Worm (Caenorhabditis elegans): Measurements from ENCODE around the gene F41E7.2.

The F41E7.2 gene

ce11 chrX:10274470-10274869, 978 bp downstream of the F41E7.2 start:
- TF ChIP-seq him-1 (tag; optimal IDR thresholded peaks at IDR 0.05) (no peak), dao-5 (tag; optimal IDR thresholded peaks at IDR 0.05) (no peak)

- no peak for TF ChIP-seq dao-5 (tag; optimal IDR thresholded peaks at IDR 0.05)
- TF ChIP-seq him-1 (tag; optimal IDR thresholded peaks at IDR 0.05): no peak
- no peak for TF ChIP-seq W03F9.2 (tag; optimal IDR thresholded peaks at IDR 0.05)
Measured at ce11 chrX:10277118-10277517, 3.6 kb downstream of the F41E7.2 start.

DNA sequence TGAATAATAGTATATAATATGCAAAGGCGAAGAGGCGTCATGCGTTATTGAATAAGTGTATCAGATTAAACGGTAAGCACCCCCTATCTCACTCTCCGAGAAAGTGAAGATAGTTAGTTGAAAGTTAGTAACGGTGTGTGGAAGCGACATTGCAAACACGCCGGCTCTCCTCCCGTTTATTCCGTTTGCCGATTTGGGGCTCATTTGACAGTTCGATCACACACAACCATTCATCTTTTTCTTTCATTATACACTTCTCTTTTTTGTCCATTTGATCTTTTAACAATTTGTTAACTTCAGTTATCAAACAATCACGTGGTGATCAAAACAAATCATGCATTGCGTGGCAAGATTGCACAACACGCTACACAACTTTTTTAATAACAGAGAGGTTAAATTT, 5.8 kb downstream of the F41E7.2 start, which contains the start of gene slc-9B.1:
slc-9B.1 (plus strand) TSS at position 301 of the 400 bp plus-strand sequence.
- no peak for TF ChIP-seq dao-5 (tag; optimal IDR thresholded peaks at IDR 0.05)
- no peak for TF ChIP-seq him-1 (tag; optimal IDR thresholded peaks at IDR 0.05)
- no peak for TF ChIP-seq W03F9.2 (tag; optimal IDR thresholded peaks at IDR 0.05)

DNA sequence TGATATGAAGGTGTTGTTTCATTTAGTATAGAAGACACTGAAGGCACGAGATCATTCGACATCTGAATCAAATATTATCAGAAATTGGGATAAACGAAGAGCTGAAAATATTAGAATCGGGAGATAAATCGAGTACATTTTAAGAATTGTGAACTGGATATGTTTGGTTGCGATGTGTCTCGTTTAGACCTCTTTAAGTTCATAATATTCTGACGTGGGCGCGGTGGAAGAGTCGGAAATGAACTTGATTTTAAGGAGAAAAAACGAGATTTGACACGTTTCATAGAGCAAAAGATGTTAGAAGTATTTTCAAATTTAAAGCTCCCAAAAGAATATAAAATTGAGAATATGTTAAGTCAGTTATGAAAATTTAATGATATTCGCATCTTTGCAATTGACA, 12.1 kb downstream of the F41E7.2 start, which contains the start of gene npr-6:
npr-6 (minus strand) TSS at position 101 of the 400 bp plus-strand sequence.
- TF ChIP-seq dao-5 (tag; optimal IDR thresholded peaks at IDR 0.05) (no peak), him-1 (tag; optimal IDR thresholded peaks at IDR 0.05) (no peak), W03F9.2 (tag; optimal IDR thresholded peaks at IDR 0.05) (no peak)

ce11 chrX:10297410-10297809, 23.9 kb downstream of the F41E7.2 start:
- no peak for TF ChIP-seq dao-5 (tag; optimal IDR thresholded peaks at IDR 0.05)
- TF ChIP-seq him-1 (tag; optimal IDR thresholded peaks at IDR 0.05): no peak
- TF ChIP-seq W03F9.2 (tag; optimal IDR thresholded peaks at IDR 0.05): no peak

ce11 chrX:10301920-10302319, 28.4 kb downstream of the F41E7.2 start:
- no peak for TF ChIP-seq W03F9.2 (tag; optimal IDR thresholded peaks at IDR 0.05)
- TF ChIP-seq dao-5 (tag; optimal IDR thresholded peaks at IDR 0.05): no peak
- TF ChIP-seq him-1 (tag; optimal IDR thresholded peaks at IDR 0.05): no peak

DNA sequence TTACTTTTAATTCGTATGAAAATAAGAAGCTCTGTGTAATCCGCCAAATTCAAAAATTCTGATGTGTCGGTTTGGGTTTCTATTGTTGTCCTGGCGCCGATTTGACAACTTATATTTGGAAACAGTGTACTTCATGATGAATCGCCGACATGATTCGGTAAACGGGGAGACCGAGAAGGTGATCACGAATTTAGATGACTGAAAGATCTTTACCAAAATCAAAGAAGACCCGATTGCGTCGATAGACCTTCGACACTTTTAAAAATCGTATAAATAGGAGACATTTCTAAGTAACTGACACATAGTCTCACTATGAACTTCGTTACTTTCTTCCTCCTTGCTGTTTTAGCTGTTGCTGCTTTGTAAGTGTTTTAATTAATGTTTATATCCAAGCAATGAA, 28.9 kb downstream of the F41E7.2 start, which contains the start of gene fip-5:
fip-5 (plus strand) TSS at position 312 of the 400 bp plus-strand sequence.
- TF ChIP-seq dao-5 (tag; optimal IDR thresholded peaks at IDR 0.05) (no peak), W03F9.2 (tag; optimal IDR thresholded peaks at IDR 0.05) (no peak), him-1 (tag; optimal IDR thresholded peaks at IDR 0.05) (no peak)

- TF ChIP-seq dao-5 (tag; optimal IDR thresholded peaks at IDR 0.05) (no peak), him-1 (tag; optimal IDR thresholded peaks at IDR 0.05) (no peak), W03F9.2 (tag; optimal IDR thresholded peaks at IDR 0.05) (no peak)
Measured at ce11 chrX:10304178-10304577, 30.7 kb downstream of the F41E7.2 start, which contains the start of gene fipr-21. Gene fipr-21, plus strand, starts transcription at chrX:10304529.

ce11 chrX:10306289-10306688, 32.8 kb downstream of the F41E7.2 start, which contains the start of gene cnc-8:
Gene cnc-8, plus strand, starts transcription at chrX:10306595.
- TF ChIP-seq dao-5 (tag; optimal IDR thresholded peaks at IDR 0.05): no peak
- no peak for TF ChIP-seq him-1 (tag; optimal IDR thresholded peaks at IDR 0.05)
- no peak for TF ChIP-seq W03F9.2 (tag; optimal IDR thresholded peaks at IDR 0.05)

DNA sequence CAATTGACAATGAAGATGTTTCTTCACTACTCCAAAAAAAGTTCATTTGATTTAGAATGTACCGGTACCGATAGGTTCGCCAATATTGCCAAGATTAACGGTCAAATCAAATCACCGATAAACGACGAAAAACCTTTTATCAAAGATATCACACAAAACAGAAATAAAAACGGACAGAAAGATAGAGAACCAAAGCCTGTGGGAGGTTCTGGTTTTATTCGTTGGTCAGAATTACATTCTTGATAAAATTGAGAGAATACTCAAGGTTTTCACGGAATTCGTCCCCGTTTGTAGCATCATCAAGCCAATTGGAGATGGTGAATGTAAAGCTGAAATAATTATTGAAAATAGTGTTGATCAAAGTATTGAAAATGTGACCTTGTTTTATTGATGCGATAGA, 33.4 kb downstream of the F41E7.2 start:
- TF ChIP-seq dao-5 (tag; optimal IDR thresholded peaks at IDR 0.05): no peak
- TF ChIP-seq W03F9.2 (tag; optimal IDR thresholded peaks at IDR 0.05): no peak
- no peak for TF ChIP-seq him-1 (tag; optimal IDR thresholded peaks at IDR 0.05)

DNA sequence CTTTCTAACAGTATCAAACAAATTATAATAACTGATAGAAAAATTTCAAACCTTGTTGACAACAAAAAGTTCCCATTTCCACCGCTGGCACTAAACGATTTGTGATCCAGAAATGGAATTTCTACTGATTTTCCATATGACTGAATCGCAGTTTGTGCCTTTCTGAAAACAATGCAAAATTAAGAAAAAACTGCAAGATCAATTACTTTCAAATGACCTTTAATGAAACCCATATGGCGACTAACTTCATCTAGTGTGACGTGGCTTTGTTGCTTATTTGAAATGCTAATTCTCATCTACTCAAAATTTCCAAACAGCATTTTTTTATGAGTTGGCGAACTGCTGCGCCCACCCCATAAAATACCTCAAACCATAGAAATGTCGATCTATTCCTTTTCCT, 34.0 kb downstream of the F41E7.2 start, which contains the start of gene F41E7.7:
F41E7.7 (plus strand) TSS at position 301 of the 400 bp plus-strand sequence.
- TF ChIP-seq W03F9.2 (tag; optimal IDR thresholded peaks at IDR 0.05): no peak
- no peak for TF ChIP-seq him-1 (tag; optimal IDR thresholded peaks at IDR 0.05)
- no peak for TF ChIP-seq dao-5 (tag; optimal IDR thresholded peaks at IDR 0.05)

ce11 chrX:10310366-10310765, 36.9 kb downstream of the F41E7.2 start, which contains the start of gene F41E7.6:
Gene F41E7.6, minus strand, starts transcription at chrX:10310466.
- TF ChIP-seq him-1 (tag; optimal IDR thresholded peaks at IDR 0.05): no peak
- TF ChIP-seq W03F9.2 (tag; optimal IDR thresholded peaks at IDR 0.05): no peak
- no peak for TF ChIP-seq dao-5 (tag; optimal IDR thresholded peaks at IDR 0.05)

DNA sequence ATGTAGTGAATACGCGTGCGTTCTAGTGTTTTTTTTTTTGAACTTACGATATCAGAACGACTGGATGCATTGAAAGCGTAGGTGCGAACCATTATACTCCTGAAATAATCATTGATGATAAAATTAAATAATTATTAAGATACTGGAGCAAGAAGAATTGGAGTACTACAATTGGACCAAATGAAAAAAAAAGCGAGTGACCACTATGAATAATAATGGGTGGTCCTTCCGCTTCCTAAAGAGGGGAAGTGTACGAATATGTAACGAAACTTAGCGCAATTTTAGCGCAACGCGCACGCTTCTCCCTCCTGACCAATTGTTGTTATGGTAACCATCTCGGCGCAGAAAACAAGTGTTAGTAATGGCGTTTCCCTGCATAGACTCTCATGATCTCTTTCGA, 42.4 kb downstream of the F41E7.2 start, which contains the start of gene F41E7.9:
F41E7.9 (minus strand) TSS at position 101 of the 400 bp plus-strand sequence.
- TF ChIP-seq him-1 (tag; optimal IDR thresholded peaks at IDR 0.05) (no peak), W03F9.2 (tag; optimal IDR thresholded peaks at IDR 0.05) (no peak), dao-5 (tag; optimal IDR thresholded peaks at IDR 0.05) (no peak)

ce11 chrX:10317565-10317964, 44.1 kb downstream of the F41E7.2 start, which contains the start of gene R07E3.6:
Gene R07E3.6, plus strand, starts transcription at chrX:10317722.
- TF ChIP-seq W03F9.2 (tag; optimal IDR thresholded peaks at IDR 0.05) (no peak), dao-5 (tag; optimal IDR thresholded peaks at IDR 0.05) (no peak), him-1 (tag; optimal IDR thresholded peaks at IDR 0.05) (no peak)

DNA sequence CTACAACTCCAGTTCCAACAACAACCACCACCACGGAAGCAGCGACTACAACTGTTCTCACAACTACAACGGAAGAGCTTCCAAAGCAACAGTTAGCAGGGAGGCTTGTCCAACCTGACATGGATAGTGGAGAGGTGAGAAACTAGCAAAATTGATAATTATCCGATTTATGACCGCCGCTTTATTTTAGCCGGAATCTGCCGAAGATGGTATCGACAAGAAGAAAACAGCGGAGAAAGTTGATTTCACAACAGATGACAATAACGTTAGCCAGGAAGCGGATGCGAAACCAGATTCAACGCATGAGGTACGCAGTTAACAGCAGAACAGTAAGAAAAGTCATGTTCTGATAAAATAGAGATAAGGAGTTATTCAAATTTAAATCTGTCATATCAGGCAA, 44.9 kb downstream of the F41E7.2 start:
- TF ChIP-seq dao-5 (tag; optimal IDR thresholded peaks at IDR 0.05): no peak
- TF ChIP-seq W03F9.2 (tag; optimal IDR thresholded peaks at IDR 0.05): no peak
- no peak for TF ChIP-seq him-1 (tag; optimal IDR thresholded peaks at IDR 0.05)

All from whole organism, L4/young adult.